Worm (Caenorhabditis elegans) whole organism, L4 larva: Measurements from ENCODE around the gene C04E12.2.

ENCODE experiments used
- D1046.2 ChIP-seq: fragments of 200-800 bp; sonication (Bioruptor generic); IDR thresholded peaks from 2 replicates; pipeline ENCODE4 v1.3.6; 2022; ENCODE audit warnings: missing genetic modification characterization, missing compliant biosample characterization
- F10B5.3 ChIP-seq: sonication (generic microtip); optimal IDR thresholded peaks from 2 replicates; lab custom pipeline; 2016; ENCODE audit warnings: mild to moderate bottlenecking, missing genetic modification characterization, missing compliant biosample characterization
- F44E2.7 ChIP-seq: fragments of 200-800 bp; sonication (Bioruptor generic); IDR thresholded peaks from 2 replicates; pipeline ENCODE4 v2.1.2; 2022; ENCODE audit warnings: missing genetic modification characterization, missing compliant biosample characterization
- R02D3.7 ChIP-seq: fragments of 150-350 bp; sonication (generic microtip); optimal IDR thresholded peaks from 3 replicates; lab custom pipeline; 2014; ENCODE audit warnings: missing biosample characterization, missing genetic modification characterization
- T26A8.4 ChIP-seq: fragments of 200-800 bp; sonication (Bioruptor generic); IDR thresholded peaks from 2 replicates; pipeline ENCODE4 v1.3.6; 2022; ENCODE audit warnings: missing genetic modification characterization, missing compliant biosample characterization
- Y48G9A.11 ChIP-seq: fragments of 200-800 bp; sonication (Bioruptor generic); IDR thresholded peaks from 2 replicates; pipeline ENCODE4 v1.3.6; 2022; ENCODE audit warnings: missing genetic modification reagents, missing genetic modification characterization, missing compliant biosample characterization
- Y5F2A.4 ChIP-seq: fragments of 200-800 bp; sonication (Bioruptor generic); optimal IDR thresholded peaks from 2 replicates; lab custom pipeline; 2018; ENCODE audit warnings: mild to moderate bottlenecking, missing genetic modification characterization, missing compliant biosample characterization
- ZK337.2 ChIP-seq: fragments of 200-800 bp; sonication (Bioruptor generic); IDR thresholded peaks from 2 replicates; pipeline ENCODE4 v1.3.6; 2022; ENCODE audit warnings: missing genetic modification reagents, missing genetic modification characterization, missing compliant biosample characterization
- ZK546.5 ChIP-seq, 2 experiments: sonication (generic microtip); optimal IDR thresholded peaks; 2 replicates each; lab custom pipeline; 2017; ENCODE audit warnings: missing biosample characterization in 2 of 2, missing genetic modification characterization in 2 of 2
- aha-1 ChIP-seq: fragments of 150-350 bp; peaks from one replicate; lab custom pipeline; 2014; ENCODE audit warnings: missing biosample characterization, missing genetic modification characterization
- ceh-44 ChIP-seq: fragments of 200-800 bp; sonication (Bioruptor generic); IDR thresholded peaks from 2 replicates; pipeline ENCODE4 v1.3.6; 2022; ENCODE audit warnings: missing genetic modification reagents, missing genetic modification characterization, missing compliant biosample characterization
- ces-1 ChIP-seq: fragments of 150-350 bp; sonication (generic microtip); optimal IDR thresholded peaks from 4 replicates; lab custom pipeline; 2014; ENCODE audit warnings: missing biosample characterization, missing genetic modification reagents, missing genetic modification characterization
- daf-8 ChIP-seq: fragments of 200-800 bp; sonication (Bioruptor generic); IDR thresholded peaks from 2 replicates; pipeline ENCODE4 v1.3.6; 2022; ENCODE audit warnings: missing genetic modification characterization, missing compliant biosample characterization
- dmd-6 ChIP-seq: fragments of 200-800 bp; sonication (Bioruptor generic); IDR thresholded peaks from 2 replicates; pipeline ENCODE4 v1.3.6; 2022; ENCODE audit warnings: missing genetic modification reagents, missing genetic modification characterization, missing compliant biosample characterization
- duxl-1 ChIP-seq: sonication (generic microtip); optimal IDR thresholded peaks from 2 replicates; lab custom pipeline; 2016; ENCODE audit warnings: mild to moderate bottlenecking, missing genetic modification characterization, moderate library complexity, missing compliant biosample characterization; ENCODE audit not compliant: poor library complexity
- fkh-10 ChIP-seq: fragments of 150-350 bp; optimal IDR thresholded peaks from 2 replicates; lab custom pipeline; 2014; ENCODE audit warnings: missing biosample characterization, missing genetic modification reagents, missing genetic modification characterization
- gei-8 ChIP-seq: fragments of 200-800 bp; sonication (Bioruptor generic); optimal IDR thresholded peaks from 2 replicates; lab custom pipeline; 2018; ENCODE audit warnings: mild to moderate bottlenecking, missing genetic modification characterization, missing compliant biosample characterization
- hlh-11 ChIP-seq: fragments of 200-800 bp; sonication (Bioruptor generic); optimal IDR thresholded peaks from 2 replicates; lab custom pipeline; 2018; ENCODE audit warnings: mild to moderate bottlenecking, missing genetic modification characterization, missing compliant biosample characterization
- lin-13 ChIP-seq: fragments of 150-350 bp; optimal IDR thresholded peaks from 2 replicates; lab custom pipeline; 2014; ENCODE audit warnings: missing biosample characterization, missing genetic modification reagents, missing genetic modification characterization
- lin-29 ChIP-seq: fragments of 200-800 bp; sonication (Bioruptor generic); IDR thresholded peaks from 2 replicates; pipeline ENCODE4 v1.3.6; 2022; ENCODE audit warnings: missing genetic modification reagents, missing genetic modification characterization, missing compliant biosample characterization
- madf-5 ChIP-seq, 2 experiments: fragments of 200-800 bp; sonication (Bioruptor generic); IDR thresholded peaks; 2 replicates each; pipeline ENCODE4 v1.3.6; 2022; ENCODE audit warnings: missing compliant biosample characterization in 2 of 2, missing genetic modification characterization in 2 of 2
- mes-2 ChIP-seq: sonication (generic microtip); optimal IDR thresholded peaks from 2 replicates; lab custom pipeline; 2016; ENCODE audit warnings: missing genotype, mild to moderate bottlenecking, missing genetic modification characterization, missing compliant biosample characterization; ENCODE audit not compliant: poor library complexity, severe bottlenecking
- mxl-2 ChIP-seq: fragments of 200-800 bp; sonication (Bioruptor generic); conservative IDR thresholded peaks from 2 replicates; pipeline ENCODE4 v1.3.6; 2022; ENCODE audit warnings: missing genetic modification reagents, missing genetic modification characterization, missing compliant biosample characterization
- nhr-10 ChIP-seq: fragments of 150-350 bp; optimal IDR thresholded peaks from 2 replicates; lab custom pipeline; 2014; ENCODE audit warnings: missing biosample characterization, missing genetic modification characterization
- nhr-25 ChIP-seq: sonication (generic microtip); optimal IDR thresholded peaks from 2 replicates; lab custom pipeline; 2017; ENCODE audit warnings: missing genetic modification characterization, mild to moderate bottlenecking, missing compliant biosample characterization, antibody characterized with exemption, moderate library complexity, borderline replicate concordance; ENCODE audit not compliant: insufficient read depth
- nhr-28 ChIP-seq: fragments of 150-350 bp; optimal IDR thresholded peaks from 2 replicates; lab custom pipeline; 2014; ENCODE audit warnings: missing biosample characterization, missing genetic modification characterization
- nhr-48 ChIP-seq: sonication (generic microtip); optimal IDR thresholded peaks from 2 replicates; lab custom pipeline; 2016; ENCODE audit warnings: mild to moderate bottlenecking, missing genetic modification characterization, missing compliant biosample characterization
- nhr-77 ChIP-seq: fragments of 150-350 bp; optimal IDR thresholded peaks from 2 replicates; lab custom pipeline; 2014; ENCODE audit warnings: missing biosample characterization, missing genetic modification characterization
- spr-3 ChIP-seq: fragments of 200-800 bp; sonication (Bioruptor generic); optimal IDR thresholded peaks from 2 replicates; lab custom pipeline; 2018; ENCODE audit warnings: mild to moderate bottlenecking, missing genetic modification characterization, missing compliant biosample characterization
- tag-97 ChIP-seq: fragments of 200-800 bp; sonication (Bioruptor generic); IDR thresholded peaks from 2 replicates; pipeline ENCODE4 v1.3.6; 2022; ENCODE audit warnings: missing genetic modification characterization, missing compliant biosample characterization
- tra-1 ChIP-seq: fragments of 200-800 bp; sonication (Bioruptor generic); IDR thresholded peaks from 2 replicates; pipeline ENCODE4 v1.3.6; 2022; ENCODE audit warnings: missing genetic modification reagents, missing genetic modification characterization, missing compliant biosample characterization
- unc-62 ChIP-seq, 3 experiments: fragments of 150-350 bp in 1 of 3; sonication (generic microtip); optimal IDR thresholded peaks in 2 of 3; peaks in 1 of 3; 1 replicate in 1 of 3; 2 replicates in 2 of 3; lab custom pipeline; 2014 to 2017; ENCODE audit warnings: missing biosample characterization in 3 of 3, missing genetic modification characterization in 3 of 3, missing genetic modification reagents in 3 of 3, missing genotype in 1 of 3
- zfp-2 ChIP-seq: sonication (generic microtip); optimal IDR thresholded peaks from 2 replicates; lab custom pipeline; 2016; ENCODE audit warnings: mild to moderate bottlenecking, missing genetic modification characterization, missing compliant biosample characterization
- zfp-3 ChIP-seq: fragments of 200-800 bp; sonication (Bioruptor generic); conservative IDR thresholded peaks from 2 replicates; pipeline ENCODE4 v1.3.6; 2022; ENCODE audit warnings: missing genetic modification reagents, missing genetic modification characterization, missing compliant biosample characterization

Gene C04E12.2

DNA sequence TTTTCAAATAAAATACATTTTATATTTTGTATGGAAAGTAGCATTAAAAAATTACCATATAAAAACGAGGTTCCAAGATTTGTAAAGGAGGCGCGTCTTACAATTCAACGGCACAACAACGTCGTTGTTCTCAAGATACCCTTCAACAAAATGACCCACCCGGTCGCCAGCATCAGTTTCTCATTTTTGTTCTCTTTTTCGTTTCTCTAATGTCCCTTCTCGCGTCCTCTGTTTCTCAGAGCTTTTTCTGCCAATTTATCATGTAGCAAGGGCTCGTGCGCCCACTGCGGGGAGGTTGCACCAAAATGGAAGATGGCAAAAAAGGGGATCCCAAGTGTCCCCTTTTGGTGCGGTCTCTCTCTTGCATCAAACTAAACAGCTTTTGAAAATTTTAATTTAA is 41.6 kb downstream of the C04E12.2 start:
- TF ChIP-seq nhr-25, result no peak
- TF ChIP-seq unc-62 (GFP tag; optimal IDR thresholded peaks at IDR 0.05 in 1 of 2; lab: Kevin White, UChicago), result peak in 1 of 2 experiments; percentile 61
- no peak for TF ChIP-seq unc-62 (tag; optimal IDR thresholded peaks at IDR 0.05; lab: Kevin White, UChicago)
- no peak for TF ChIP-seq daf-8 (GFP tag; lab: Robert Waterston, UW)
- no peak for TF ChIP-seq ceh-44 (GFP tag; lab: Robert Waterston, UW)
- TF ChIP-seq mxl-2 (GFP tag; lab: Robert Waterston, UW), result no peak
- no peak for TF ChIP-seq mes-2
- TF ChIP-seq D1046.2 (GFP tag; lab: Robert Waterston, UW), result no peak
- TF ChIP-seq ZK337.2 (GFP tag; lab: Robert Waterston, UW), result 0 out of 2 replicates have a peak, but pooled peaks have one; percentile 7
- no peak for TF ChIP-seq dmd-6 (GFP tag; lab: Robert Waterston, UW)
- peak; percentile 81 for TF ChIP-seq aha-1 (tag; lab: Kevin White, UChicago)
- no peak for TF ChIP-seq F10B5.3 (tag; lab: Kevin White, UChicago)
- no peak for TF ChIP-seq Y48G9A.11
- TF ChIP-seq T26A8.4 (GFP tag; lab: Robert Waterston, UW), result no peak
- no peak for TF ChIP-seq gei-8 (GFP tag; lab: Kevin White, UChicago)
- no peak for TF ChIP-seq zfp-3 (GFP tag; lab: Robert Waterston, UW)
- TF ChIP-seq duxl-1 (tag; lab: Kevin White, UChicago), result no peak
- no peak for TF ChIP-seq zfp-2 (tag; lab: Kevin White, UChicago)
- TF ChIP-seq F44E2.7 (GFP tag; lab: Robert Waterston, UW), result no peak
- TF ChIP-seq nhr-77 (tag; lab: Kevin White, UChicago), result no peak
- TF ChIP-seq fkh-10, result no peak
- no peak for TF ChIP-seq lin-29 (GFP tag; lab: Robert Waterston, UW)
- no peak for TF ChIP-seq lin-13 (GFP tag; lab: Kevin White, UChicago)

DNA sequence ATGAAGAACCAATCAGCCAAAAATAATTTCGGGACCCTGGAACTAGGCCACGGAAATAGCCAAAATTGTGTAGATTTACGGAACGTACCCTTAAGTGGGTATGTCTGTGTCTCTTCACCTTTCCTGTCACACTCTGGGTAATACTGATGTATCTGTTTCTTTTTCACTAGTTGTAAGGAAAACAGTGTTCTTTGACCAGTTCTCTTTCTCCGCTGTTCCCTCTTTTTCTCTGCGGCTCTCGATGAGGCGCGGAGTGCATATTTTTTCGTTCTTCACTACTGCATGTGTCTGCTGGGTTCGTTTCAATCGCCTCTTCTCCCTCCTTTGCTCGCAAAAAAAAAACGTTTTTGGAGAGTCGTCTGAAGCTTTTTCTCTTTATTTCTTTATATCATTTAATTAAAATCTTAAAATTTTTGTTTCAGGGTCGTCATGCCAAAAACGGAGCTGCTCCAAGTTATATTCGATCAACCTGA is 42.3 kb downstream of the C04E12.2 start, which contains the start of gene arrd-22:
Gene arrd-22 (plus strand): TSS at position 423 of the 473 bp plus-strand sequence.
- peak; percentile 23 for TF ChIP-seq nhr-48 (tag; lab: Kevin White, UChicago)
- peak in 1 of 2 experiments; percentile 94 for TF ChIP-seq unc-62 (GFP tag; optimal IDR thresholded peaks at IDR 0.05 in 1 of 2; lab: Kevin White, UChicago)
- no peak for TF ChIP-seq unc-62 (tag; optimal IDR thresholded peaks at IDR 0.05; lab: Kevin White, UChicago)
- TF ChIP-seq nhr-10 (tag; lab: Kevin White, UChicago), result no peak
- TF ChIP-seq nhr-28 (tag; lab: Kevin White, UChicago), result peak; percentile 53
- peak; percentile 4 for TF ChIP-seq ces-1 (GFP tag; lab: Kevin White, UChicago)
- TF ChIP-seq hlh-11 (tag; lab: Kevin White, UChicago), result peak; percentile 43
- no peak for TF ChIP-seq daf-8 (GFP tag; lab: Robert Waterston, UW)
- peak; percentile 75 for TF ChIP-seq duxl-1 (tag; lab: Kevin White, UChicago)
- TF ChIP-seq aha-1 (tag; lab: Kevin White, UChicago), result peak; percentile 36
- TF ChIP-seq dmd-6 (GFP tag; lab: Robert Waterston, UW), result peak; percentile 74
- TF ChIP-seq Y5F2A.4, result no peak
- no peak for TF ChIP-seq zfp-3 (GFP tag; lab: Robert Waterston, UW)
- TF ChIP-seq R02D3.7 (tag; lab: Kevin White, UChicago), result no peak
- no peak for TF ChIP-seq ZK546.5 (tag; optimal IDR thresholded peaks at IDR 0.05; lab: Kevin White, UChicago)
- 0 out of 2 replicates have a peak, but pooled peaks have one; percentile 35 for TF ChIP-seq tra-1 (GFP tag; lab: Robert Waterston, UW)
- TF ChIP-seq tag-97 (GFP tag; lab: Robert Waterston, UW), result no peak
- TF ChIP-seq madf-5 (GFP tag; IDR thresholded peaks at IDR 0.05; lab: Robert Waterston, UW), result no peak

DNA sequence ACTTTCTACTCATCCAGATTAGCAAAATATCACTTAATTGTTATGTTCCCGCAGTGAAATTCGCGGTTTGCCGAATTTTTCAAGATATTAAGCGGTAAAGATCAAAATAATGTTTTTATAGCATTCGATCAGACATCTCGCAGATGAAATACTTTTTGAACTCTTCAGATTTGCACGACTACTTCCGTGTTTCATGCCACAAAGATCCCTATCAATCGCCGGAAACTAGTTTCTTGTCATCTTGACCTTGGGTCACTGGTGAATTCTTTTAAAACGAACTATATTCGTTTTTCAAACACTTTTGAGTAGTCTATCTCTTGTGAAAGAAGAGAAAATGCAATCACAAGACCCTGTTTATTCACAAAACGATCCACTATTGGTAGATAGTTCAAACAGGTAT is 45.1 kb downstream of the C04E12.2 start, which contains the start of gene txt-11:
Gene txt-11 (plus strand): TSS at position 301 of the 400 bp plus-strand sequence.
- 0 out of 2 replicates have a peak, but pooled peaks have one; percentile 15 for TF ChIP-seq dmd-6 (GFP tag; lab: Robert Waterston, UW)
- TF ChIP-seq spr-3 (GFP tag; lab: Kevin White, UChicago), result no peak
